Worm (Caenorhabditis elegans) whole organism, L4/young adult: ENCODE data around the gene srd-20.

Source experiments
- dao-5 ChIP-seq: sonication (generic microtip); optimal IDR thresholded peaks from 2 replicates; lab custom pipeline; 2016; ENCODE audit warnings: missing genotype, missing genetic modification characterization, moderate library complexity, missing compliant biosample characterization
- him-1 ChIP-seq: sonication (generic microtip); optimal IDR thresholded peaks from 2 replicates; lab custom pipeline; 2016; ENCODE audit warnings: missing genotype, missing genetic modification reagents, missing genetic modification characterization, missing compliant biosample characterization

DNA sequence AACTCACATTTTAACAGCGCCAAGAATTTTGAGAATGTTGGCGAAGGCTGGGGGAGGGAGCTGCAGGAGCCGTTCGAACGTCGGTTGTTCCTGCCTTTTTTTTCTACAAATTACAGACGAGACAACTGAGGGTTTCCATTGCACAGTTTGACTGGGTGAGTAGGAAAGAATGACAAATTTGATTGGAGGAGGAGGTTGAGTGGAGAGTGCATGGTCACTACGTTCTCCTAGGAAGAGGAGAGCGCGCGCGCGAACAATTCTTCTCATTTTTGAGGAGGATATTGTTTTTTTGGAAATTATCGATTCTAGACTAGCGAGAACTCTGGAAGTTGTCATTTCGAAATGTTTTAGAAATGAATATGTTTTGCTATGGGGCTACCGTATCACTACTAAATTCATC, 20.7 kb upstream of the srd-20 start, which contains the start of gene dhs-17:
- TF ChIP-seq dao-5 (tag; lab: Kevin White, UChicago) (no peak), him-1 (tag; lab: Kevin White, UChicago) (no peak)
